Fruit fly (Drosophila melanogaster) whole organism, embryonic: Measurements from ENCODE around the gene pim.

Experiments used
- Antp ChIP-seq: fragments of 200-800 bp; sonication (Bioruptor generic); optimal IDR thresholded peaks from 3 replicates; lab custom pipeline; 2016; ENCODE audit warnings: missing biosample characterization, missing genetic modification characterization
- CG13123 ChIP-seq: fragments of 200-800 bp; sonication (Bioruptor generic); optimal IDR thresholded peaks from 2 replicates; lab custom pipeline; 2016; ENCODE audit warnings: missing biosample characterization, missing genetic modification characterization
- CG13296 ChIP-seq: fragments of 200-800 bp; sonication (Bioruptor generic); optimal IDR thresholded peaks from 3 replicates; lab custom pipeline; 2018; ENCODE audit warnings: missing biosample characterization, mild to moderate bottlenecking, missing genetic modification characterization
- CG13775 ChIP-seq: fragments of 200-800 bp; sonication (Bioruptor generic); optimal IDR thresholded peaks from 3 replicates; lab custom pipeline; 2017; ENCODE audit warnings: missing biosample characterization, mild to moderate bottlenecking, missing genetic modification characterization
- CG15696 ChIP-seq: fragments of 200-800 bp; sonication (Bioruptor generic); optimal IDR thresholded peaks from 2 replicates; lab custom pipeline; 2019; ENCODE audit warnings: missing biosample characterization, mild to moderate bottlenecking, missing genetic modification characterization, moderate library complexity
- CG16815 ChIP-seq: fragments of 200-800 bp; sonication (Bioruptor generic); optimal IDR thresholded peaks from 3 replicates; lab custom pipeline; 2017; ENCODE audit warnings: missing biosample characterization, mild to moderate bottlenecking, missing genetic modification characterization
- CG16863 ChIP-seq: fragments of 200-800 bp; sonication (Bioruptor generic); optimal IDR thresholded peaks from 3 replicates; lab custom pipeline; 2016; ENCODE audit warnings: missing biosample characterization, missing genetic modification characterization
- CG17385 ChIP-seq: fragments of 200-800 bp; sonication (Bioruptor generic); optimal IDR thresholded peaks from 3 replicates; lab custom pipeline; 2018; ENCODE audit warnings: missing biosample characterization, mild to moderate bottlenecking, missing genetic modification characterization
- CG2889 ChIP-seq: fragments of 200-800 bp; sonication (Bioruptor generic); IDR thresholded peaks from 3 replicates; pipeline ENCODE4 v1.3.6; 2022; ENCODE audit warnings: missing biosample characterization, missing genetic modification characterization
- CG3847 ChIP-seq: fragments of 200-800 bp; sonication (Bioruptor generic); IDR thresholded peaks from 2 replicates; pipeline ENCODE4 v1.3.6; 2022; ENCODE audit warnings: missing biosample characterization, missing genetic modification characterization
- CG3995 ChIP-seq: fragments of 200-800 bp; sonication (Bioruptor generic); optimal IDR thresholded peaks from 3 replicates; lab custom pipeline; 2016; ENCODE audit warnings: missing biosample characterization, missing genetic modification characterization
- CG42726 ChIP-seq: fragments of 200-800 bp; sonication (Bioruptor generic); IDR thresholded peaks from 2 replicates; pipeline ENCODE4 v1.3.6; 2022; ENCODE audit warnings: missing biosample characterization, missing genetic modification characterization; ENCODE audit not compliant: partially characterized antibody
- CG6791 ChIP-seq: fragments of 200-800 bp; sonication (Bioruptor generic); IDR thresholded peaks from 3 replicates; pipeline ENCODE4 v1.3.6; 2022; ENCODE audit warnings: missing biosample characterization, missing genetic modification characterization; ENCODE audit not compliant: partially characterized antibody
- CG8388 ChIP-seq: fragments of 200-800 bp; sonication (Bioruptor generic); optimal IDR thresholded peaks from 2 replicates; lab custom pipeline; 2019; ENCODE audit warnings: missing biosample characterization, mild to moderate bottlenecking, missing genetic modification characterization, moderate library complexity
- CG9215 ChIP-seq: fragments of 200-800 bp; sonication (Bioruptor generic); IDR thresholded peaks from 2 replicates; pipeline ENCODE4 v1.3.6; 2022; ENCODE audit warnings: missing biosample characterization, missing genetic modification characterization
- CG9727 ChIP-seq: fragments of 200-800 bp; sonication (Bioruptor generic); optimal IDR thresholded peaks from 3 replicates; lab custom pipeline; 2017; ENCODE audit warnings: missing biosample characterization, mild to moderate bottlenecking, missing genetic modification characterization
- Chrac-16 ChIP-seq: fragments of 200-800 bp; sonication (Bioruptor generic); optimal IDR thresholded peaks from 3 replicates; lab custom pipeline; 2016; ENCODE audit warnings: missing biosample characterization, missing genetic modification characterization
- CoRest ChIP-seq: fragments of 200-800 bp; sonication (Bioruptor generic); optimal IDR thresholded peaks from 3 replicates; lab custom pipeline; 2018; ENCODE audit warnings: missing biosample characterization, mild to moderate bottlenecking, missing genetic modification characterization, moderate library complexity
- Ets97D ChIP-seq: fragments of 200-800 bp; sonication (Bioruptor generic); optimal IDR thresholded peaks from 3 replicates; lab custom pipeline; 2016; ENCODE audit warnings: missing biosample characterization, missing genetic modification characterization
- Jarid2 ChIP-seq: fragments of 200-800 bp; sonication (Bioruptor generic); optimal IDR thresholded peaks from 3 replicates; lab custom pipeline; 2017; ENCODE audit warnings: mild to moderate bottlenecking, missing biosample characterization, missing genetic modification reagents, missing genetic modification characterization
- Lim3 ChIP-seq: fragments of 200-800 bp; sonication (Bioruptor generic); IDR thresholded peaks from 2 replicates; pipeline ENCODE4 v1.3.6; 2022; ENCODE audit warnings: missing biosample characterization, missing genetic modification characterization
- Mad ChIP-seq: fragments of 200-800 bp; sonication (Bioruptor generic); optimal IDR thresholded peaks from 2 replicates; lab custom pipeline; 2016; ENCODE audit warnings: missing biosample characterization, missing genetic modification characterization
- Oli ChIP-seq: fragments of 200-800 bp; sonication (Bioruptor generic); optimal IDR thresholded peaks from 2 replicates; lab custom pipeline; 2018; ENCODE audit warnings: missing biosample characterization, mild to moderate bottlenecking, missing genetic modification characterization, moderate library complexity
- Pdp1 ChIP-seq, 2 experiments: fragments of 200-800 bp; sonication (Bioruptor generic); optimal IDR thresholded peaks; 3 replicates each; lab custom pipeline; 2016; ENCODE audit warnings: missing biosample characterization in 2 of 2, missing genetic modification characterization in 2 of 2, mild to moderate bottlenecking in 1 of 2, moderate library complexity in 1 of 2
- Rx ChIP-seq: fragments of 200-800 bp; sonication (Bioruptor generic); IDR thresholded peaks from 2 replicates; pipeline ENCODE4 v1.3.6; 2022; ENCODE audit warnings: missing biosample characterization, missing genetic modification characterization
- Six4 ChIP-seq: fragments of 200-800 bp; sonication (Bioruptor generic); optimal IDR thresholded peaks from 2 replicates; lab custom pipeline; 2016; ENCODE audit warnings: missing biosample characterization, missing genetic modification characterization
- Taf1 ChIP-seq: fragments of 200-800 bp; sonication (Bioruptor generic); IDR thresholded peaks from 2 replicates; pipeline ENCODE4 v1.3.6; 2022; ENCODE audit warnings: missing biosample characterization, missing genetic modification characterization
- bab2 ChIP-seq: fragments of 200-800 bp; sonication (Bioruptor generic); optimal IDR thresholded peaks from 2 replicates; lab custom pipeline; 2016; ENCODE audit warnings: missing biosample characterization, missing genetic modification characterization
- emc ChIP-seq: fragments of 200-800 bp; sonication (Bioruptor generic); optimal IDR thresholded peaks from 2 replicates; lab custom pipeline; 2016; ENCODE audit warnings: missing biosample characterization, missing genetic modification characterization
- ems ChIP-seq: fragments of 200-800 bp; sonication (Bioruptor generic); optimal IDR thresholded peaks from 3 replicates; lab custom pipeline; 2016; ENCODE audit warnings: missing biosample characterization, missing genetic modification characterization
- ewg ChIP-seq: fragments of 200-800 bp; sonication (Bioruptor generic); optimal IDR thresholded peaks from 3 replicates; lab custom pipeline; 2017; ENCODE audit warnings: mild to moderate bottlenecking, missing biosample characterization, missing genetic modification reagents, missing genetic modification characterization
- ftz-f1 ChIP-seq: fragments of 200-800 bp; sonication (Bioruptor generic); optimal IDR thresholded peaks from 2 replicates; lab custom pipeline; 2016; ENCODE audit warnings: missing biosample characterization, missing genetic modification characterization
- jumu ChIP-seq: fragments of 200-800 bp; sonication (Bioruptor generic); optimal IDR thresholded peaks from 3 replicates; lab custom pipeline; 2016; ENCODE audit warnings: missing biosample characterization, missing genetic modification characterization
- kay ChIP-seq: fragments of 200-800 bp; sonication (Bioruptor generic); optimal IDR thresholded peaks from 2 replicates; lab custom pipeline; 2016; ENCODE audit warnings: missing biosample characterization, missing genetic modification characterization
- mirr ChIP-seq: fragments of 200-800 bp; sonication (Bioruptor generic); optimal IDR thresholded peaks from 3 replicates; lab custom pipeline; 2018; ENCODE audit warnings: missing biosample characterization, mild to moderate bottlenecking, missing genetic modification characterization
- nmo ChIP-seq: fragments of 200-800 bp; sonication (Bioruptor generic); optimal IDR thresholded peaks from 2 replicates; lab custom pipeline; 2018; ENCODE audit warnings: missing biosample characterization, mild to moderate bottlenecking, missing genetic modification characterization, moderate library complexity
- oc ChIP-seq: fragments of 200-800 bp; sonication (Bioruptor generic); optimal IDR thresholded peaks from 2 replicates; lab custom pipeline; 2018; ENCODE audit warnings: missing biosample characterization, mild to moderate bottlenecking, missing genetic modification characterization, moderate library complexity
- odd ChIP-seq: fragments of 200-800 bp; sonication (Bioruptor generic); optimal IDR thresholded peaks from 2 replicates; lab custom pipeline; 2017; ENCODE audit warnings: missing biosample characterization, mild to moderate bottlenecking, missing genetic modification characterization
- pfk ChIP-seq: fragments of 200-800 bp; sonication (Bioruptor generic); optimal IDR thresholded peaks from 2 replicates; lab custom pipeline; 2018; ENCODE audit warnings: missing biosample characterization, mild to moderate bottlenecking, missing genetic modification characterization, moderate library complexity
- prd ChIP-seq, 3 experiments: fragments of >200 bp in 2 of 3; fragments of 200-800 bp in 1 of 3; sonication (Bioruptor generic) in 1 of 3; optimal IDR thresholded peaks in 2 of 3; IDR thresholded peaks in 1 of 3; 2 replicates in 2 of 3; 3 replicates in 1 of 3; pipeline versions ENCODE4 v1.3.6 to Lab custom; 2017 to 2022; ENCODE audit warnings: missing biosample characterization in 1 of 3, missing genetic modification characterization in 1 of 3
- salm ChIP-seq: fragments of 200-800 bp; sonication (Bioruptor generic); optimal IDR thresholded peaks from 2 replicates; lab custom pipeline; 2018; ENCODE audit warnings: missing biosample characterization, mild to moderate bottlenecking, missing genetic modification characterization
- sc ChIP-seq, 3 experiments: fragments of >200 bp in 2 of 3; fragments of 200-800 bp in 1 of 3; sonication (Bioruptor generic) in 1 of 3; optimal IDR thresholded peaks; 2 replicates in 2 of 3; 3 replicates in 1 of 3; lab custom pipeline; 2017; ENCODE audit warnings: mild to moderate bottlenecking in 1 of 3, missing biosample characterization in 1 of 3, missing genetic modification characterization in 1 of 3, missing genetic modification reagents in 1 of 3
- sd ChIP-seq: fragments of 200-800 bp; sonication (Bioruptor generic); optimal IDR thresholded peaks from 3 replicates; lab custom pipeline; 2018; ENCODE audit warnings: missing biosample characterization, mild to moderate bottlenecking, missing genetic modification characterization, moderate library complexity
- tio ChIP-seq: fragments of 200-800 bp; sonication (Bioruptor generic); optimal IDR thresholded peaks from 2 replicates; lab custom pipeline; 2017; ENCODE audit warnings: missing biosample characterization, missing genetic modification characterization, inconsistent platforms
- ttk ChIP-seq: fragments of 200-800 bp; sonication (Bioruptor generic); IDR thresholded peaks from 2 replicates; pipeline ENCODE4 v2.1.2; 2022; ENCODE audit warnings: missing biosample characterization, missing genetic modification characterization
- tup ChIP-seq: fragments of 200-800 bp; sonication (Bioruptor generic); optimal IDR thresholded peaks from 2 replicates; lab custom pipeline; 2016; ENCODE audit warnings: missing biosample characterization, mild to moderate bottlenecking, missing genetic modification characterization, moderate library complexity
- unc-4 ChIP-seq: fragments of 200-800 bp; sonication (Bioruptor generic); IDR thresholded peaks from 2 replicates; pipeline ENCODE4 v1.3.6; 2022; ENCODE audit warnings: missing biosample characterization, missing genetic modification characterization; ENCODE audit not compliant: partially characterized antibody
- vnd ChIP-seq: fragments of 200-800 bp; sonication (Bioruptor generic); IDR thresholded peaks from 3 replicates; pipeline ENCODE4 v1.3.6; 2022; ENCODE audit warnings: missing biosample characterization, missing genetic modification characterization; ENCODE audit not compliant: partially characterized antibody
- yki ChIP-seq: fragments of >200 bp; optimal IDR thresholded peaks from 3 replicates; lab custom pipeline; 2018

Gene pim

DNA sequence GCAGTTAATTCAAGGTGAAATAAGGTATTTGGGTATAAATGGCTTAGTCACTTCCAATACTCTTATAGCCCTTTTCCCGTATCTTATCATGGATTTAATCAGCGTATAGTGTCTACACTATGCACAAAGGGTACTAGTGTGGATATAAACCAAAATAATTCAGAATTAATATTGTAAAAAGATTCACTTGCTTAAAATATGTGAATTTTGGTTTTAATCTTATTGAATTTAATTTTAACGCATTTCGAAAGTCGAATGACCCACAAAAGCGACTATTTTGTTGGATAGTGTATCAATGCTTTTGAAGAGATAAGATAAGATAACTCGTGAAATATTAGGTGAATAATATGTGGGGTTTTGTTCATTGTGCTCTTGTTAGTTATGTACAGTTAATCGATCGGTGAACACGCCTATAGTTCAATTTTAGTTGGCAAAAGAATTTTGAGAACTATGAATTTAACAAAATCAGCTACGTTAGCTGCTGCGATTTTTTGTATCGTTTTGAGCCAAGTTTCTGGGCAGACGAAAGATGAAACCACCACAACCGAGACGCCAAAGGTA is 19.2 kb downstream of the pim start, which contains the start of gene CG5096 (continued):
- TF ChIP-seq Taf1 (GFP tag; lab: Robert Waterston, UW): peak; percentile 82
- peak; percentile 91 for TF ChIP-seq mirr (GFP tag; lab: Kevin White, UChicago)
- peak; percentile 58 for TF ChIP-seq Chrac-16
- TF ChIP-seq CG13296 (GFP tag; lab: Kevin White, UChicago): peak; percentile 94
- TF ChIP-seq ems (GFP tag; lab: Kevin White, UChicago): peak; percentile 81
- TF ChIP-seq CG13775 (GFP tag; lab: Kevin White, UChicago): peak; percentile 70
- peak; percentile 86 for TF ChIP-seq Oli (tag; lab: Kevin White, UChicago)
- TF ChIP-seq CG8388 (GFP tag; lab: Kevin White, UChicago): peak; percentile 82
- peak; percentile 49 for TF ChIP-seq CG3995 (GFP tag; lab: Kevin White, UChicago)
- TF ChIP-seq CG13123 (GFP tag; lab: Kevin White, UChicago): peak; percentile 71
- TF ChIP-seq CG17385: peak; percentile 89
- TF ChIP-seq CG16863 (GFP tag; lab: Kevin White, UChicago): peak; percentile 71
- TF ChIP-seq Lim3 (GFP tag; lab: Robert Waterston, UW): peak; percentile 55; the same call in 1 of the 2 replicates
- peak; percentile 68 for TF ChIP-seq tio
- no peak for TF ChIP-seq sc (optimal IDR thresholded peaks at IDR 0.05; lab: Kevin White, UChicago)
- peak; percentile 51 for TF ChIP-seq sc (GFP tag; optimal IDR thresholded peaks at IDR 0.05; lab: Kevin White, UChicago)
- peak; percentile 29 for TF ChIP-seq ftz-f1 (GFP tag; lab: Kevin White, UChicago)
- no peak; the same call in none of the 2 replicates for TF ChIP-seq CG9215 (GFP tag; lab: Robert Waterston, UW)
- peak; percentile 59 for TF ChIP-seq emc
- TF ChIP-seq prd (optimal IDR thresholded peaks at IDR 0.05; lab: Kevin White, UChicago): no peak
- TF ChIP-seq prd (GFP tag; IDR thresholded peaks at IDR 0.05; lab: Robert Waterston, UW): peak; percentile 87
- TF ChIP-seq Jarid2 (GFP tag; lab: Kevin White, UChicago): no peak
- peak; percentile 87 for TF ChIP-seq salm (tag; lab: Kevin White, UChicago)
- TF ChIP-seq pfk: no peak
- TF ChIP-seq unc-4: no peak
- TF ChIP-seq Ets97D (GFP tag; lab: Kevin White, UChicago): peak; percentile 50
- TF ChIP-seq bab2 (GFP tag; lab: Kevin White, UChicago): peak; percentile 78
- TF ChIP-seq CG2889: peak; percentile 93
- no peak for TF ChIP-seq Rx (GFP tag; lab: Robert Waterston, UW)
- TF ChIP-seq CG16815 (GFP tag; lab: Kevin White, UChicago): peak; percentile 14
- TF ChIP-seq CG15696 (tag; lab: Kevin White, UChicago): peak; percentile 42
- peak; percentile 48 for TF ChIP-seq Antp
- peak; percentile 64 for TF ChIP-seq ewg (GFP tag; lab: Kevin White, UChicago)
- no peak for TF ChIP-seq CG6791
- TF ChIP-seq Pdp1 (GFP tag; optimal IDR thresholded peaks at IDR 0.05; lab: Kevin White, UChicago): peak; percentile 78 to 79
- TF ChIP-seq yki (lab: Kevin White, UChicago): no peak
- TF ChIP-seq CG3847 (GFP tag; lab: Robert Waterston, UW): peak; percentile 82; the same call in 1 of the 2 replicates
- TF ChIP-seq Six4 (GFP tag; lab: Kevin White, UChicago): peak; percentile 68
- peak; percentile 86 for TF ChIP-seq kay (GFP tag; lab: Kevin White, UChicago)
- TF ChIP-seq oc (tag; lab: Kevin White, UChicago): no peak
- TF ChIP-seq vnd (GFP tag; lab: Robert Waterston, UW): no peak
- TF ChIP-seq CG9727: peak; percentile 79
- TF ChIP-seq jumu (GFP tag; lab: Kevin White, UChicago): peak; percentile 53
- TF ChIP-seq CG42726: no peak
- peak; percentile 91 for TF ChIP-seq sd (tag; lab: Kevin White, UChicago)
- TF ChIP-seq Mad (GFP tag; lab: Kevin White, UChicago): peak; percentile 47
- peak; percentile 59 for TF ChIP-seq tup
- peak; percentile 93 for TF ChIP-seq CoRest (tag; lab: Kevin White, UChicago)
- TF ChIP-seq ttk (GFP tag; lab: Robert Waterston, UW): peak; percentile 82; the same call in 1 of the 2 replicates
- peak; percentile 75 for TF ChIP-seq odd (GFP tag; lab: Kevin White, UChicago)
- TF ChIP-seq nmo (GFP tag; lab: Kevin White, UChicago): peak; percentile 88
